Fruit fly (Drosophila melanogaster): ENCODE measurements around the gene PGS1.

PGS1 gene

DNA sequence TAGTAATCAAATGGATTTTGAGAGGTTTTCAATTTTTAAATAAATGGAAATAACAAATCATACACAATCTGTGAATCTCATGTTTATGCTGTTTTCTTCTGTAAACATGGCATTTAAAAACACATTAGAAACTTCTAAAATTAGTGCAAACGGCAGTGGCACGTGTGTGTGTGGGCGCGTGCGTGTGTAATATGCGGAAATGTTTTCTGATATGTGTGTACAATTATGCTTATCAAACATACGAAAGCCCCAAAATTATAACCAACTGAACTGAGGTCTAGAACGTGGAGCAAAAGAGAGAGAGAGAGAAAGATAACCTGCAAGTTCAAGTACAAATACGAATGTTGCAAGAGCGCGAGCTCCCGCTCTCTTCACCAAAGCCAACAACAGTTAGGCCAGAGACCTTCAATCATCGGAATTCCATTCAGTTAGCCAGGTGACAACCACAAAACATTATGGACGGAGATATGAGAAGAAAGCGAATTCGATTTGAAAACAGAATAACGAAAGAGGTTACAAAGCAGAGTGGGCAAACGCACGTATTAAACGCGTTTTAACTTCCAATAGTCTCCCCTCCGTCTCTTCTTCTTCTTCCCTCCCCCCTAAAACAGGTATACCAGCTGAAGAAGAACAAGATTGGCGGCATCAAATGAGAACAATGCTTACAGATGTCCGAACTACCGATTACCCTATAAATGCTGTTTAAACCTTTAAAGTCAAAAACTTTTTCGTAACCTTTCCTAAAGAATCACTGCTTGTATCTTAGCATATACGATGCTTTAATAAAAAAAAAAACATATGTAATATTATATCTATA lies 4.6 kb downstream of the PGS1 start (continued):
- TF ChIP-seq ash1 (GFP tag; optimal IDR thresholded peaks at IDR 0.05) (peak; percentile 85), bbx (GFP tag; IDR thresholded peaks at IDR 0.05; ENCODE audit: partially characterized antibody) (0 out of 2 replicates have a peak, but pooled peaks have one; percentile 21), CG8924 (tag; optimal IDR thresholded peaks at IDR 0.05) (peak; percentile 98), fd64A (GFP tag; optimal IDR thresholded peaks at IDR 0.05) (peak; percentile 94), HLH3B (GFP tag; IDR thresholded peaks at IDR 0.05) (peak; percentile 97), Oaz (GFP tag; IDR thresholded peaks at IDR 0.05) (peak; percentile 93), phol (tag; optimal IDR thresholded peaks at IDR 0.05) (peak; percentile 95), bowl (GFP tag; IDR thresholded peaks at IDR 0.05) (peak; percentile 92), Sry-δ (GFP tag; optimal IDR thresholded peaks at IDR 0.05) (peak; percentile 54), Aef1 (GFP tag; IDR thresholded peaks at IDR 0.05) (peak; percentile 97), ase (GFP tag; IDR thresholded peaks at IDR 0.05) (peak; percentile 92), CG12104 (GFP tag; optimal IDR thresholded peaks at IDR 0.05) (peak; percentile 97), psq (GFP tag; optimal IDR thresholded peaks at IDR 0.05) (peak; percentile 93), CG3065 (GFP tag; optimal IDR thresholded peaks at IDR 0.05) (peak; percentile 80), hbn (GFP tag; IDR thresholded peaks at IDR 0.05; ENCODE audit: partially characterized antibody) (no peak), HLH54F (GFP tag; optimal IDR thresholded peaks at IDR 0.05) (peak; percentile 82), BtbVII (GFP tag; optimal IDR thresholded peaks at IDR 0.05) (peak; percentile 97), Fer1 (GFP tag; optimal IDR thresholded peaks at IDR 0.05) (peak; percentile 97), rib (GFP tag; IDR thresholded peaks at IDR 0.05) (peak; percentile 97), CG7556 (GFP tag; optimal IDR thresholded peaks at IDR 0.05) (peak; percentile 94), CG34224 (GFP tag; IDR thresholded peaks at IDR 0.05; ENCODE audit: partially characterized antibody) (no peak), oc (tag; optimal IDR thresholded peaks at IDR 0.05) (peak; percentile 97), knrl (GFP tag; IDR thresholded peaks at IDR 0.05; ENCODE audit: partially characterized antibody) (no peak), CG8359 (GFP tag; optimal IDR thresholded peaks at IDR 0.05; ENCODE audit: borderline replicate concordance) (peak; percentile 86), CG6813 (GFP tag; optimal IDR thresholded peaks at IDR 0.05) (peak; percentile 93), Dfd (GFP tag; optimal IDR thresholded peaks at IDR 0.05) (no peak), CG5180 (GFP tag; optimal IDR thresholded peaks at IDR 0.05) (peak; percentile 87), lola (GFP tag; optimal IDR thresholded peaks at IDR 0.05) (peak in 1 of 3 experiments; percentile 93), CG11085 (GFP tag; IDR thresholded peaks at IDR 0.05) (peak; percentile 94), CG15601 (tag; optimal IDR thresholded peaks at IDR 0.05) (peak; percentile 94), nerfin-1 (tag; optimal IDR thresholded peaks at IDR 0.05) (peak; percentile 91), CG1603 (tag; optimal IDR thresholded peaks at IDR 0.05) (peak; percentile 92), CG11723 (GFP tag; optimal IDR thresholded peaks at IDR 0.05) (peak; percentile 92), CG9437 (GFP tag; optimal IDR thresholded peaks at IDR 0.05) (peak; percentile 91), Myb (GFP tag; optimal IDR thresholded peaks at IDR 0.05) (peak; percentile 44), C15 (GFP tag; IDR thresholded peaks at IDR 0.05) (peak; percentile 92), wdn (GFP tag; IDR thresholded peaks at IDR 0.05) (peak; percentile 96), lab (GFP tag; optimal IDR thresholded peaks at IDR 0.05) (peak; percentile 99), CG12071 (GFP tag; optimal IDR thresholded peaks at IDR 0.05) (peak; percentile 95), pum (GFP tag; optimal IDR thresholded peaks at IDR 0.05) (peak; percentile 80), eve (GFP tag; optimal IDR thresholded peaks at IDR 0.05) (no peak), pb (GFP tag; optimal IDR thresholded peaks at IDR 0.05) (peak; percentile 52), Hand (GFP tag; optimal IDR thresholded peaks at IDR 0.05) (peak; percentile 90), fd96Cb (tag; optimal IDR thresholded peaks at IDR 0.05) (peak; percentile 97), peb (GFP tag; IDR thresholded peaks at IDR 0.05) (peak; percentile 90), CG4707 (GFP tag; optimal IDR thresholded peaks at IDR 0.05) (peak; percentile 84), grau (tag; optimal IDR thresholded peaks at IDR 0.05) (peak; percentile 96)
